Fruit fly (Drosophila melanogaster) S2 (cell line): Measurements from ENCODE around the gene CG12990.

Experiments used
- CG8478 ChIP-seq: fragments of >200 bp; optimal IDR thresholded peaks from 2 replicates; lab custom pipeline; 2018
- CTCF ChIP-seq, 2 experiments: fragments of >200 bp; optimal IDR thresholded peaks; 2 replicates each; lab custom pipeline; 2018

CG12990 gene

dm6 chrX:17631996-17632612 is 39.6 kb downstream of the CG12990 start, which contains the start of the genes corolla and ND-24:
TSS of gene corolla (minus strand) at chrX:17632047.
TSS of gene ND-24 (plus strand) at chrX:17632089.
- TF ChIP-seq CG8478 (lab: Kevin White, UChicago) (no peak), CTCF (optimal IDR thresholded peaks at IDR 0.05; lab: Kevin White, UChicago) (no peak)

- TF ChIP-seq CG8478 (lab: Kevin White, UChicago) (no peak), CTCF (optimal IDR thresholded peaks at IDR 0.05; lab: Kevin White, UChicago) (no peak)
These were observed 42.4 kb downstream of the CG12990 start, which contains the start of gene CG8326 for dm6 chrX:17629317-17629716. TSS of gene CG8326 (minus strand) at chrX:17629492.

- no peak for TF ChIP-seq CTCF (optimal IDR thresholded peaks at IDR 0.05; lab: Kevin White, UChicago)
- TF ChIP-seq CG8478 (lab: Kevin White, UChicago), result no peak
These were observed 44.3 kb downstream of the CG12990 start, which contains the start of gene stas for dm6 chrX:17627090-17627992. TSS of gene stas (minus strand) at chrX:17627895.

- no peak for TF ChIP-seq CTCF (optimal IDR thresholded peaks at IDR 0.05; lab: Kevin White, UChicago)
These were observed 45.9 kb downstream of the CG12990 start for dm6 chrX:17625833-17626232.

dm6 chrX:17624983-17625401 is 46.7 kb downstream of the CG12990 start:
- TF ChIP-seq CTCF (optimal IDR thresholded peaks at IDR 0.05; lab: Kevin White, UChicago) (no peak), CG8478 (lab: Kevin White, UChicago) (no peak)

- no peak for TF ChIP-seq CTCF (optimal IDR thresholded peaks at IDR 0.05; lab: Kevin White, UChicago)
- TF ChIP-seq CG8478 (lab: Kevin White, UChicago), result no peak
These were observed 47.3 kb downstream of the CG12990 start for dm6 chrX:17624223-17624982.

- TF ChIP-seq CG8478 (lab: Kevin White, UChicago) (no peak), CTCF (optimal IDR thresholded peaks at IDR 0.05; lab: Kevin White, UChicago) (no peak)
These were observed 49.5 kb downstream of the CG12990 start for dm6 chrX:17622187-17622586.
